Fruit fly (Drosophila melanogaster) whole organism, embryonic: ENCODE results near the gene CG4615.

Experiments
- Atf3 ChIP-seq: fragments of 200-800 bp; sonication (Bioruptor generic); optimal IDR thresholded peaks from 3 replicates; lab custom pipeline; 2016; ENCODE audit warnings: missing biosample characterization, missing genetic modification characterization
- Awh ChIP-seq: fragments of 200-800 bp; sonication (Bioruptor generic); IDR thresholded peaks from 2 replicates; pipeline ENCODE4, ENCODE4 v1.3.6; 2022; ENCODE audit warnings: missing biosample characterization, missing genetic modification characterization
- Blimp-1 ChIP-seq: fragments of 200-800 bp; sonication (Bioruptor generic); optimal IDR thresholded peaks from 3 replicates; lab custom pipeline; 2018; ENCODE audit warnings: missing biosample characterization, missing genetic modification characterization, mild to moderate bottlenecking, moderate library complexity, missing genetic modification reagents
- CG10959 ChIP-seq: fragments of 200-800 bp; sonication (Bioruptor generic); IDR thresholded peaks from 2 replicates; pipeline ENCODE4 v1.3.6; 2022; ENCODE audit warnings: missing biosample characterization, missing genetic modification characterization
- CG11560 ChIP-seq: fragments of 200-800 bp; sonication (Bioruptor generic); IDR thresholded peaks from 3 replicates; pipeline ENCODE4 v1.3.6; 2022; ENCODE audit warnings: missing biosample characterization, missing genetic modification characterization
- CG11723 ChIP-seq: fragments of 200-800 bp; sonication (Bioruptor generic); optimal IDR thresholded peaks from 2 replicates; lab custom pipeline; 2017; ENCODE audit warnings: missing biosample characterization, mild to moderate bottlenecking, missing genetic modification characterization
- CG12104 ChIP-seq: fragments of 200-800 bp; sonication (Bioruptor generic); optimal IDR thresholded peaks from 3 replicates; lab custom pipeline; 2016; ENCODE audit warnings: missing biosample characterization, missing genetic modification characterization
- CG12155 ChIP-seq: fragments of 200-800 bp; sonication (Bioruptor generic); optimal IDR thresholded peaks from 3 replicates; lab custom pipeline; 2016; ENCODE audit warnings: missing biosample characterization, missing genetic modification characterization
- CG13287 ChIP-seq: fragments of 200-800 bp; sonication (Bioruptor generic); IDR thresholded peaks from 2 replicates; pipeline ENCODE4 v1.3.6; 2022; ENCODE audit warnings: missing biosample characterization, missing genetic modification characterization; ENCODE audit not compliant: partially characterized antibody
- CG14441 ChIP-seq: fragments of 200-800 bp; sonication (Bioruptor generic); IDR thresholded peaks from 2 replicates; pipeline ENCODE4 v1.3.6; 2022; ENCODE audit warnings: missing biosample characterization, missing genetic modification characterization
- CG15696 ChIP-seq: fragments of 200-800 bp; sonication (Bioruptor generic); optimal IDR thresholded peaks from 2 replicates; lab custom pipeline; 2019; ENCODE audit warnings: missing biosample characterization, mild to moderate bottlenecking, missing genetic modification characterization, moderate library complexity
- CG17568 ChIP-seq: fragments of 200-800 bp; sonication (Bioruptor generic); optimal IDR thresholded peaks from 2 replicates; lab custom pipeline; 2018; ENCODE audit warnings: missing biosample characterization, mild to moderate bottlenecking, missing genetic modification characterization, moderate library complexity
- CG18262 ChIP-seq: fragments of 200-800 bp; optimal IDR thresholded peaks from 3 replicates; lab custom pipeline; 2019; ENCODE audit warnings: missing biosample characterization, mild to moderate bottlenecking, missing genetic modification characterization, moderate library complexity
- CG18599 ChIP-seq: fragments of 200-800 bp; sonication (Bioruptor generic); optimal IDR thresholded peaks from 3 replicates; lab custom pipeline; 2017; ENCODE audit warnings: missing biosample characterization, missing genetic modification characterization, mild to moderate bottlenecking, moderate library complexity, missing genetic modification reagents
- CG2889 ChIP-seq: fragments of 200-800 bp; sonication (Bioruptor generic); IDR thresholded peaks from 3 replicates; pipeline ENCODE4 v1.3.6; 2022; ENCODE audit warnings: missing biosample characterization, missing genetic modification characterization
- CG32767 ChIP-seq: fragments of 200-800 bp; sonication (Bioruptor generic); IDR thresholded peaks from 2 replicates; pipeline ENCODE4 v1.3.6; 2022; ENCODE audit warnings: missing biosample characterization, missing genetic modification characterization
- CG33213 ChIP-seq: fragments of 200-800 bp; sonication (Bioruptor generic); optimal IDR thresholded peaks from 3 replicates; lab custom pipeline; 2016; ENCODE audit warnings: missing biosample characterization, missing genetic modification characterization
- CG4282 ChIP-seq: fragments of 200-800 bp; sonication (Bioruptor generic); optimal IDR thresholded peaks from 2 replicates; lab custom pipeline; 2016; ENCODE audit warnings: missing biosample characterization, missing genetic modification characterization
- CG6683 ChIP-seq: fragments of 200-800 bp; sonication (Bioruptor generic); optimal IDR thresholded peaks from 2 replicates; lab custom pipeline; 2017; ENCODE audit warnings: missing biosample characterization, mild to moderate bottlenecking, missing genetic modification characterization, missing genetic modification reagents
- CG6791 ChIP-seq: fragments of 200-800 bp; sonication (Bioruptor generic); IDR thresholded peaks from 3 replicates; pipeline ENCODE4 v1.3.6; 2022; ENCODE audit warnings: missing biosample characterization, missing genetic modification characterization; ENCODE audit not compliant: partially characterized antibody
- CG7745 ChIP-seq: fragments of 200-800 bp; sonication (Bioruptor generic); optimal IDR thresholded peaks from 2 replicates; lab custom pipeline; 2018; ENCODE audit warnings: missing biosample characterization, mild to moderate bottlenecking, missing genetic modification characterization, moderate library complexity
- CTCF ChIP-seq: fragments of 200-800 bp; sonication (Bioruptor generic); optimal IDR thresholded peaks from 2 replicates; lab custom pipeline; 2017; ENCODE audit warnings: missing biosample characterization, mild to moderate bottlenecking, missing genetic modification characterization, moderate library complexity
- D19B ChIP-seq: fragments of 200-800 bp; sonication (Bioruptor generic); optimal IDR thresholded peaks from 2 replicates; lab custom pipeline; 2017; ENCODE audit warnings: missing biosample characterization, mild to moderate bottlenecking, missing genetic modification characterization
- E2f2 ChIP-seq: fragments of 200-800 bp; sonication (Bioruptor generic); IDR thresholded peaks from 2 replicates; pipeline ENCODE4 v1.3.6; 2022; ENCODE audit warnings: missing biosample characterization, missing genetic modification characterization
- MTF-1 ChIP-seq: fragments of 200-800 bp; sonication (Bioruptor generic); optimal IDR thresholded peaks from 2 replicates; lab custom pipeline; 2018; ENCODE audit warnings: missing biosample characterization, mild to moderate bottlenecking, missing genetic modification characterization, borderline replicate concordance
- Ravus ChIP-seq: fragments of 200-800 bp; sonication (Bioruptor generic); IDR thresholded peaks from 2 replicates; pipeline ENCODE4 v1.3.6; 2022; ENCODE audit warnings: missing biosample characterization, missing genetic modification characterization
- Taf1 ChIP-seq: fragments of 200-800 bp; sonication (Bioruptor generic); IDR thresholded peaks from 2 replicates; pipeline ENCODE4 v1.3.6; 2022; ENCODE audit warnings: missing biosample characterization, missing genetic modification characterization
- Vsx1 ChIP-seq: fragments of 200-800 bp; sonication (Bioruptor generic); optimal IDR thresholded peaks from 2 replicates; lab custom pipeline; 2017; ENCODE audit warnings: missing biosample characterization, mild to moderate bottlenecking, missing genetic modification characterization, missing genetic modification reagents
- ap ChIP-seq: fragments of 200-800 bp; sonication (Bioruptor generic); IDR thresholded peaks from 2 replicates; pipeline ENCODE4 v1.3.6; 2022; ENCODE audit warnings: missing biosample characterization, missing genetic modification characterization
- ash1 ChIP-seq: fragments of 200-800 bp; sonication (Bioruptor generic); optimal IDR thresholded peaks from 2 replicates; lab custom pipeline; 2018; ENCODE audit warnings: missing biosample characterization, mild to moderate bottlenecking, missing genetic modification characterization
- bowl ChIP-seq: fragments of 200-800 bp; sonication (Bioruptor generic); IDR thresholded peaks from 2 replicates; pipeline ENCODE4 v1.3.6; 2022; ENCODE audit warnings: missing biosample characterization, missing genetic modification characterization
- cato ChIP-seq: fragments of 200-800 bp; sonication (Bioruptor generic); optimal IDR thresholded peaks from 2 replicates; lab custom pipeline; 2016; ENCODE audit warnings: missing biosample characterization, missing genetic modification characterization, borderline replicate concordance
- crol ChIP-seq: fragments of 200-800 bp; sonication (Bioruptor generic); IDR thresholded peaks from 2 replicates; pipeline ENCODE4 v1.3.6; 2022; ENCODE audit warnings: missing biosample characterization, missing genetic modification characterization
- dmrt11E ChIP-seq: fragments of 200-800 bp; sonication (Bioruptor generic); optimal IDR thresholded peaks from 3 replicates; lab custom pipeline; 2018; ENCODE audit warnings: missing biosample characterization, mild to moderate bottlenecking, missing genetic modification characterization, moderate library complexity
- exex ChIP-seq: fragments of 200-800 bp; sonication (Bioruptor generic); optimal IDR thresholded peaks from 4 replicates; lab custom pipeline; 2018; ENCODE audit warnings: missing biosample characterization, mild to moderate bottlenecking, missing genetic modification characterization, moderate library complexity
- ftz-f1 ChIP-seq: fragments of 200-800 bp; sonication (Bioruptor generic); optimal IDR thresholded peaks from 2 replicates; lab custom pipeline; 2016; ENCODE audit warnings: missing biosample characterization, missing genetic modification characterization
- gcm2 ChIP-seq: fragments of 200-800 bp; sonication (Bioruptor generic); optimal IDR thresholded peaks from 2 replicates; lab custom pipeline; 2016; ENCODE audit warnings: missing biosample characterization, missing genetic modification characterization
- gfzf ChIP-seq: fragments of 200-800 bp; sonication (Bioruptor generic); optimal IDR thresholded peaks from 2 replicates; lab custom pipeline; 2016; ENCODE audit warnings: missing biosample characterization, mild to moderate bottlenecking, missing genetic modification characterization, moderate library complexity
- kay ChIP-seq: fragments of 200-800 bp; sonication (Bioruptor generic); optimal IDR thresholded peaks from 2 replicates; lab custom pipeline; 2016; ENCODE audit warnings: missing biosample characterization, missing genetic modification characterization
- knrl ChIP-seq: fragments of 200-800 bp; sonication (Bioruptor generic); IDR thresholded peaks from 3 replicates; pipeline ENCODE4 v1.3.6; 2022; ENCODE audit warnings: missing biosample characterization, missing genetic modification characterization; ENCODE audit not compliant: partially characterized antibody
- lov ChIP-seq, 2 experiments: fragments of 200-800 bp in 1 of 2; fragments of >200 bp in 1 of 2; sonication (Bioruptor generic) in 1 of 2; IDR thresholded peaks in 1 of 2; optimal IDR thresholded peaks in 1 of 2; 2 replicates in 1 of 2; 3 replicates in 1 of 2; pipeline versions ENCODE4 v1.3.6 to Lab custom; 2017 to 2022; ENCODE audit warnings: missing biosample characterization in 1 of 2, missing genetic modification characterization in 1 of 2
- oc ChIP-seq: fragments of 200-800 bp; sonication (Bioruptor generic); optimal IDR thresholded peaks from 2 replicates; lab custom pipeline; 2018; ENCODE audit warnings: missing biosample characterization, mild to moderate bottlenecking, missing genetic modification characterization, moderate library complexity
- pnt ChIP-seq: fragments of 200-800 bp; sonication (Bioruptor generic); optimal IDR thresholded peaks from 3 replicates; lab custom pipeline; 2016; ENCODE audit warnings: missing biosample characterization, missing genetic modification characterization
- prd ChIP-seq, 3 experiments: fragments of >200 bp in 2 of 3; fragments of 200-800 bp in 1 of 3; sonication (Bioruptor generic) in 1 of 3; optimal IDR thresholded peaks in 2 of 3; IDR thresholded peaks in 1 of 3; 2 replicates in 2 of 3; 3 replicates in 1 of 3; pipeline versions ENCODE4 v1.3.6 to Lab custom; 2017 to 2022; ENCODE audit warnings: missing biosample characterization in 1 of 3, missing genetic modification characterization in 1 of 3
- row ChIP-seq: fragments of 200-800 bp; sonication (Bioruptor generic); IDR thresholded peaks from 3 replicates; pipeline ENCODE4 v1.3.6; 2022; ENCODE audit warnings: missing biosample characterization, missing genetic modification characterization
- tap ChIP-seq: fragments of 200-800 bp; optimal IDR thresholded peaks from 3 replicates; lab custom pipeline; 2019; ENCODE audit warnings: missing biosample characterization, mild to moderate bottlenecking, missing genetic modification characterization, moderate library complexity
- unc-4 ChIP-seq: fragments of 200-800 bp; sonication (Bioruptor generic); IDR thresholded peaks from 2 replicates; pipeline ENCODE4 v1.3.6; 2022; ENCODE audit warnings: missing biosample characterization, missing genetic modification characterization; ENCODE audit not compliant: partially characterized antibody
- unpg ChIP-seq: fragments of 200-800 bp; sonication (Bioruptor generic); optimal IDR thresholded peaks from 3 replicates; lab custom pipeline; 2018; ENCODE audit warnings: missing biosample characterization, mild to moderate bottlenecking, missing genetic modification characterization, moderate library complexity
- wdn ChIP-seq: fragments of 200-800 bp; sonication (Bioruptor generic); IDR thresholded peaks from 2 replicates; pipeline ENCODE4 v1.3.6; 2022; ENCODE audit warnings: missing biosample characterization, missing genetic modification characterization
- zfh1 ChIP-seq: fragments of 200-800 bp; sonication (Bioruptor generic); IDR thresholded peaks from 3 replicates; pipeline ENCODE4 v1.3.6; 2022; ENCODE audit warnings: missing biosample characterization, missing genetic modification characterization

CG4615 gene

dm6 chrX:7097859-7098303 lies 4.2 kb downstream of the CG4615 start, which contains the start of gene Sxl (continued):
- TF ChIP-seq CG12104 (GFP tag; lab: Kevin White, UChicago) (no peak), CG18262 (tag; lab: Kevin White, UChicago) (no peak), Ravus (no peak), CG18599 (GFP tag; lab: Kevin White, UChicago) (peak; percentile 15), CG6791 (peak; percentile 15; the same call in 1 of the 3 replicates), kay (GFP tag; lab: Kevin White, UChicago) (no peak), D19B (GFP tag; lab: Kevin White, UChicago) (no peak), CG33213 (peak; percentile 87), Blimp-1 (GFP tag; lab: Kevin White, UChicago) (no peak), gfzf (GFP tag; lab: Kevin White, UChicago) (peak; percentile 99), wdn (GFP tag; lab: Robert Waterston, UW) (no peak), CG17568 (GFP tag; lab: Kevin White, UChicago) (peak; percentile 36), ap (GFP tag; lab: Robert Waterston, UW) (no peak), CG14441 (GFP tag; lab: Robert Waterston, UW) (no peak), Awh (GFP tag; lab: Robert Waterston, UW) (no peak), exex (tag; lab: Kevin White, UChicago) (no peak), CG7745 (tag; lab: Kevin White, UChicago) (peak; percentile 6), CG4282 (GFP tag; lab: Kevin White, UChicago) (no peak), CG15696 (no peak), CG11723 (GFP tag; lab: Kevin White, UChicago) (no peak), CG12155 (GFP tag; lab: Kevin White, UChicago) (peak; percentile 3), Taf1 (no peak), crol (GFP tag; lab: Robert Waterston, UW) (no peak), CTCF (GFP tag; lab: Kevin White, UChicago) (peak; percentile 79), E2f2 (peak; percentile 77), cato (GFP tag; lab: Kevin White, UChicago) (no peak), row (GFP tag; lab: Robert Waterston, UW) (peak; percentile 23; the same call in 1 of the 3 replicates), zfh1 (GFP tag; lab: Robert Waterston, UW) (no peak), dmrt11E (tag; lab: Kevin White, UChicago) (no peak), knrl (GFP tag; lab: Robert Waterston, UW) (peak; percentile 54; the same call in 1 of the 3 replicates), ash1 (GFP tag; lab: Kevin White, UChicago) (no peak), prd (optimal IDR thresholded peaks at IDR 0.05; lab: Kevin White, UChicago) (no peak), prd (GFP tag; IDR thresholded peaks at IDR 0.05; lab: Robert Waterston, UW) (no peak), bowl (GFP tag; lab: Robert Waterston, UW) (no peak), Vsx1 (GFP tag; lab: Kevin White, UChicago) (no peak), Atf3 (GFP tag; lab: Kevin White, UChicago) (no peak), lov (optimal IDR thresholded peaks at IDR 0.05; lab: Kevin White, UChicago) (no peak), lov (GFP tag; IDR thresholded peaks at IDR 0.05; lab: Robert Waterston, UW) (no peak), CG13287 (peak; percentile 40; the same call in 1 of the 2 replicates), pnt (GFP tag; lab: Kevin White, UChicago) (no peak), gcm2 (no peak), CG6683 (GFP tag; lab: Kevin White, UChicago) (no peak), ftz-f1 (GFP tag; lab: Kevin White, UChicago) (no peak), unpg (GFP tag; lab: Kevin White, UChicago) (peak; percentile 20), oc (tag; lab: Kevin White, UChicago) (peak; percentile 8), CG32767 (no peak; the same call in 1 of the 2 replicates), CG10959 (GFP tag; lab: Robert Waterston, UW) (no peak), tap (no peak), MTF-1 (GFP tag; lab: Kevin White, UChicago) (no peak), CG11560 (tag; lab: Robert Waterston, UW) (no peak; the same call in 2 of the 3 replicates), unc-4 (GFP tag; lab: Robert Waterston, UW) (peak; percentile 20; the same call in 1 of the 2 replicates), CG2889 (GFP tag; lab: Robert Waterston, UW) (no peak)
